Fruit fly (Drosophila melanogaster) whole organism, embryonic: Measurements from ENCODE around the gene Mpc1.

ENCODE experiments used
- Atf6 ChIP-seq: fragments of 200-800 bp; sonication (Bioruptor generic); IDR thresholded peaks from 2 replicates; pipeline ENCODE4 v1.3.6; 2022; ENCODE audit warnings: missing biosample characterization, missing genetic modification characterization
- Awh ChIP-seq: fragments of 200-800 bp; sonication (Bioruptor generic); IDR thresholded peaks from 2 replicates; pipeline ENCODE4, ENCODE4 v1.3.6; 2022; ENCODE audit warnings: missing biosample characterization, missing genetic modification characterization
- B-H2 ChIP-seq: fragments of 200-800 bp; sonication (Bioruptor generic); optimal IDR thresholded peaks from 2 replicates; lab custom pipeline; 2018; ENCODE audit warnings: missing biosample characterization, mild to moderate bottlenecking, missing genetic modification characterization
- CG10543 ChIP-seq: fragments of 200-800 bp; sonication (Bioruptor generic); optimal IDR thresholded peaks from 3 replicates; lab custom pipeline; 2017; ENCODE audit warnings: missing biosample characterization, mild to moderate bottlenecking, missing genetic modification characterization, moderate library complexity
- CG14667 ChIP-seq: fragments of 200-800 bp; sonication (Bioruptor generic); IDR thresholded peaks from 2 replicates; pipeline ENCODE4 v1.3.6; 2022; ENCODE audit warnings: missing biosample characterization, missing genetic modification characterization
- CG15073 ChIP-seq: fragments of 200-800 bp; sonication (Bioruptor generic); optimal IDR thresholded peaks from 2 replicates; lab custom pipeline; 2016; ENCODE audit warnings: missing biosample characterization, missing genetic modification characterization
- CG16863 ChIP-seq: fragments of 200-800 bp; sonication (Bioruptor generic); optimal IDR thresholded peaks from 3 replicates; lab custom pipeline; 2016; ENCODE audit warnings: missing biosample characterization, missing genetic modification characterization
- CG17385 ChIP-seq: fragments of 200-800 bp; sonication (Bioruptor generic); optimal IDR thresholded peaks from 3 replicates; lab custom pipeline; 2018; ENCODE audit warnings: missing biosample characterization, mild to moderate bottlenecking, missing genetic modification characterization
- CG18599 ChIP-seq: fragments of 200-800 bp; sonication (Bioruptor generic); optimal IDR thresholded peaks from 3 replicates; lab custom pipeline; 2017; ENCODE audit warnings: missing biosample characterization, missing genetic modification characterization, mild to moderate bottlenecking, moderate library complexity, missing genetic modification reagents
- CG2678 ChIP-seq: fragments of 200-800 bp; sonication (Bioruptor generic); optimal IDR thresholded peaks from 3 replicates; lab custom pipeline; 2019; ENCODE audit warnings: missing biosample characterization, mild to moderate bottlenecking, missing genetic modification characterization, moderate library complexity
- CG32767 ChIP-seq: fragments of 200-800 bp; sonication (Bioruptor generic); IDR thresholded peaks from 2 replicates; pipeline ENCODE4 v1.3.6; 2022; ENCODE audit warnings: missing biosample characterization, missing genetic modification characterization
- CG32772 ChIP-seq: fragments of 200-800 bp; sonication (Bioruptor generic); IDR thresholded peaks from 2 replicates; pipeline ENCODE4 v1.3.6; 2022; ENCODE audit warnings: missing biosample characterization, missing genetic modification characterization
- CG33557 ChIP-seq: fragments of 200-800 bp; sonication (Bioruptor generic); optimal IDR thresholded peaks from 2 replicates; lab custom pipeline; 2019; ENCODE audit warnings: missing biosample characterization, mild to moderate bottlenecking, missing genetic modification characterization, moderate library complexity
- CG3407 ChIP-seq: fragments of 200-800 bp; sonication (Bioruptor generic); optimal IDR thresholded peaks from 2 replicates; lab custom pipeline; 2018; ENCODE audit warnings: missing biosample characterization, mild to moderate bottlenecking, missing genetic modification characterization
- CG42726 ChIP-seq: fragments of 200-800 bp; sonication (Bioruptor generic); IDR thresholded peaks from 2 replicates; pipeline ENCODE4 v1.3.6; 2022; ENCODE audit warnings: missing biosample characterization, missing genetic modification characterization; ENCODE audit not compliant: partially characterized antibody
- CHES-1-like ChIP-seq: fragments of 200-800 bp; sonication (Bioruptor generic); optimal IDR thresholded peaks from 2 replicates; lab custom pipeline; 2016; ENCODE audit warnings: missing biosample characterization, missing genetic modification characterization
- Drgx ChIP-seq: fragments of 200-800 bp; sonication (Bioruptor generic); IDR thresholded peaks from 2 replicates; pipeline ENCODE4 v1.3.6; 2022; ENCODE audit warnings: missing biosample characterization, missing genetic modification characterization
- E2f2 ChIP-seq: fragments of 200-800 bp; sonication (Bioruptor generic); IDR thresholded peaks from 2 replicates; pipeline ENCODE4 v1.3.6; 2022; ENCODE audit warnings: missing biosample characterization, missing genetic modification characterization
- GATAe ChIP-seq: fragments of 200-800 bp; sonication (Bioruptor generic); conservative IDR thresholded peaks from 2 replicates; pipeline ENCODE4 v1.3.6; 2022; ENCODE audit warnings: missing biosample characterization, missing genetic modification characterization
- Gug ChIP-seq: fragments of 200-800 bp; sonication (Bioruptor generic); IDR thresholded peaks from 4 replicates; pipeline ENCODE4 v1.3.6; 2022; ENCODE audit warnings: missing biosample characterization, missing genetic modification characterization
- HmgZ ChIP-seq: fragments of 200-800 bp; sonication (Bioruptor generic); optimal IDR thresholded peaks from 2 replicates; lab custom pipeline; 2018; ENCODE audit warnings: missing biosample characterization, mild to moderate bottlenecking, missing genetic modification characterization
- Hr39 ChIP-seq: fragments of >200 bp; optimal IDR thresholded peaks from 2 replicates; lab custom pipeline; 2017
- Hr51 ChIP-seq, 2 experiments: fragments of 200-800 bp; sonication (Bioruptor generic); optimal IDR thresholded peaks; 2 replicates in 1 of 2; 3 replicates in 1 of 2; lab custom pipeline; 2016 to 2018; ENCODE audit warnings: missing biosample characterization in 2 of 2, missing genetic modification characterization in 2 of 2, mild to moderate bottlenecking in 1 of 2, moderate library complexity in 1 of 2
- Lim3 ChIP-seq: fragments of 200-800 bp; sonication (Bioruptor generic); IDR thresholded peaks from 2 replicates; pipeline ENCODE4 v1.3.6; 2022; ENCODE audit warnings: missing biosample characterization, missing genetic modification characterization
- NC2α ChIP-seq: fragments of 200-800 bp; sonication (Bioruptor generic); optimal IDR thresholded peaks from 2 replicates; lab custom pipeline; 2016; ENCODE audit warnings: missing biosample characterization, missing genetic modification characterization
- Nf-YC ChIP-seq: fragments of 200-800 bp; optimal IDR thresholded peaks from 3 replicates; lab custom pipeline; 2019; ENCODE audit warnings: missing biosample characterization, mild to moderate bottlenecking, missing genetic modification characterization, moderate library complexity
- Optix ChIP-seq: fragments of 200-800 bp; sonication (Bioruptor generic); IDR thresholded peaks from 3 replicates; pipeline ENCODE4 v1.3.6; 2022; ENCODE audit warnings: missing biosample characterization, missing genetic modification characterization
- Ptx1 ChIP-seq: fragments of 200-800 bp; sonication (Bioruptor generic); IDR thresholded peaks from 2 replicates; pipeline ENCODE4 v1.3.6; 2022; ENCODE audit warnings: missing biosample characterization, missing genetic modification characterization
- TFAM ChIP-seq: fragments of 200-800 bp; sonication (Bioruptor generic); optimal IDR thresholded peaks from 2 replicates; lab custom pipeline; 2017; ENCODE audit warnings: missing biosample characterization, missing genetic modification characterization, inconsistent platforms
- Vsx1 ChIP-seq: fragments of 200-800 bp; sonication (Bioruptor generic); optimal IDR thresholded peaks from 2 replicates; lab custom pipeline; 2017; ENCODE audit warnings: missing biosample characterization, mild to moderate bottlenecking, missing genetic modification characterization, missing genetic modification reagents
- amos ChIP-seq: fragments of 200-800 bp; sonication (Bioruptor generic); IDR thresholded peaks from 2 replicates; pipeline ENCODE4 v1.3.6; 2022; ENCODE audit warnings: missing biosample characterization, missing genetic modification characterization; ENCODE audit not compliant: partially characterized antibody
- aop ChIP-seq: fragments of 200-800 bp; sonication (Bioruptor generic); IDR thresholded peaks from 2 replicates; pipeline ENCODE4 v1.3.6; 2022; ENCODE audit warnings: missing biosample characterization, missing genetic modification characterization
- bowl ChIP-seq: fragments of 200-800 bp; sonication (Bioruptor generic); IDR thresholded peaks from 2 replicates; pipeline ENCODE4 v1.3.6; 2022; ENCODE audit warnings: missing biosample characterization, missing genetic modification characterization
- crp ChIP-seq, 2 experiments: fragments of 200-800 bp; sonication (Bioruptor generic); optimal IDR thresholded peaks; 2 replicates in 1 of 2; 3 replicates in 1 of 2; lab custom pipeline; 2017; ENCODE audit warnings: missing biosample characterization in 2 of 2, missing genetic modification characterization in 2 of 2, mild to moderate bottlenecking in 1 of 2, moderate library complexity in 1 of 2
- cwo ChIP-seq: fragments of 200-800 bp; sonication (Bioruptor generic); optimal IDR thresholded peaks from 3 replicates; lab custom pipeline; 2017; ENCODE audit warnings: missing biosample characterization, missing genetic modification characterization, mild to moderate bottlenecking, moderate library complexity, missing genetic modification reagents
- da ChIP-seq: fragments of 200-800 bp; sonication (Bioruptor generic); optimal IDR thresholded peaks from 2 replicates; lab custom pipeline; 2016; ENCODE audit warnings: missing biosample characterization, missing genetic modification characterization
- gro ChIP-seq: fragments of 200-800 bp; sonication (Bioruptor generic); optimal IDR thresholded peaks from 2 replicates; lab custom pipeline; 2016; ENCODE audit warnings: missing biosample characterization, missing genetic modification characterization
- hkb ChIP-seq, 2 experiments: fragments of 200-800 bp in 1 of 2; fragments of >200 bp in 1 of 2; sonication (Bioruptor generic) in 1 of 2; IDR thresholded peaks in 1 of 2; optimal IDR thresholded peaks in 1 of 2; 2 replicates each; pipeline versions ENCODE4 v1.3.6 to Lab custom; 2017 to 2022; ENCODE audit warnings: missing biosample characterization in 1 of 2, missing genetic modification characterization in 1 of 2
- kah ChIP-seq: fragments of 200-800 bp; sonication (Bioruptor generic); optimal IDR thresholded peaks from 2 replicates; lab custom pipeline; 2018; ENCODE audit warnings: missing biosample characterization, mild to moderate bottlenecking, missing genetic modification characterization
- klu ChIP-seq: fragments of 200-800 bp; sonication (Bioruptor generic); IDR thresholded peaks from 2 replicates; pipeline ENCODE4 v1.3.6; 2022; ENCODE audit warnings: missing biosample characterization, missing genetic modification characterization
- phol ChIP-seq: fragments of 200-800 bp; sonication (Bioruptor generic); optimal IDR thresholded peaks from 3 replicates; lab custom pipeline; 2018; ENCODE audit warnings: missing biosample characterization, mild to moderate bottlenecking, missing genetic modification characterization, moderate library complexity
- pros ChIP-seq: fragments of 200-800 bp; sonication (Bioruptor generic); optimal IDR thresholded peaks from 3 replicates; lab custom pipeline; 2019; ENCODE audit warnings: missing biosample characterization, mild to moderate bottlenecking, missing genetic modification characterization, moderate library complexity
- salm ChIP-seq: fragments of 200-800 bp; sonication (Bioruptor generic); optimal IDR thresholded peaks from 2 replicates; lab custom pipeline; 2018; ENCODE audit warnings: missing biosample characterization, mild to moderate bottlenecking, missing genetic modification characterization
- sens-2 ChIP-seq: fragments of 200-800 bp; sonication (Bioruptor generic); IDR thresholded peaks from 2 replicates; pipeline ENCODE4 v1.3.6; 2022; ENCODE audit warnings: missing biosample characterization, missing genetic modification characterization
- sob ChIP-seq: fragments of 200-800 bp; sonication (Bioruptor generic); IDR thresholded peaks from 2 replicates; pipeline ENCODE4 v1.3.6; 2022; ENCODE audit warnings: missing biosample characterization, missing genetic modification characterization
- twi ChIP-seq: fragments of 200-800 bp; optimal IDR thresholded peaks from 2 replicates; lab custom pipeline; 2019; ENCODE audit warnings: missing biosample characterization, mild to moderate bottlenecking, missing genetic modification characterization, moderate library complexity
- vfl ChIP-seq: fragments of 200-800 bp; sonication (Bioruptor generic); optimal IDR thresholded peaks from 2 replicates; lab custom pipeline; 2016; ENCODE audit warnings: missing biosample characterization, missing genetic modification characterization
- vvl ChIP-seq: fragments of 200-800 bp; sonication (Bioruptor generic); IDR thresholded peaks from 2 replicates; pipeline ENCODE4 v1.3.6; 2022; ENCODE audit warnings: missing biosample characterization, missing genetic modification characterization
- wdn ChIP-seq: fragments of 200-800 bp; sonication (Bioruptor generic); IDR thresholded peaks from 2 replicates; pipeline ENCODE4 v1.3.6; 2022; ENCODE audit warnings: missing biosample characterization, missing genetic modification characterization
- zfh2 ChIP-seq: fragments of 200-800 bp; sonication (Bioruptor generic); optimal IDR thresholded peaks from 2 replicates; lab custom pipeline; 2016; ENCODE audit warnings: missing biosample characterization, missing genetic modification characterization

Gene Mpc1

dm6 chr3R:18918872-18919339, 9.6 kb downstream of the Mpc1 start (continued):
- TF ChIP-seq CG10543 (GFP tag; lab: Kevin White, UChicago) (peak; percentile 93), Lim3 (GFP tag; lab: Robert Waterston, UW) (peak; percentile 36; the same call in 1 of the 2 replicates), sob (0 out of 2 replicates have a peak, but pooled peaks have one; percentile 13), E2f2 (GFP tag; lab: Robert Waterston, UW) (no peak), salm (tag; lab: Kevin White, UChicago) (no peak), Drgx (GFP tag; lab: Robert Waterston, UW) (peak; percentile 29; the same call in 1 of the 2 replicates), twi (tag; lab: Kevin White, UChicago) (peak; percentile 51), cwo (peak; percentile 91), Ptx1 (GFP tag; lab: Robert Waterston, UW) (0 out of 2 replicates have a peak, but pooled peaks have one; percentile 27), Hr39 (lab: Kevin White, UChicago) (no peak), CG32772 (GFP tag; lab: Robert Waterston, UW) (peak; percentile 51; the same call in 1 of the 2 replicates), TFAM (GFP tag; lab: Kevin White, UChicago) (no peak), gro (GFP tag; lab: Kevin White, UChicago) (peak; percentile 70), wdn (GFP tag; lab: Robert Waterston, UW) (peak; percentile 30; the same call in 1 of the 2 replicates), B-H2 (peak; percentile 39), CG17385 (GFP tag; lab: Kevin White, UChicago) (peak; percentile 30), Optix (GFP tag; lab: Robert Waterston, UW) (no peak), CG2678 (tag; lab: Kevin White, UChicago) (peak; percentile 26), Awh (peak; percentile 62; the same call in 1 of the 2 replicates), HmgZ (tag; lab: Kevin White, UChicago) (peak; percentile 77), Nf-YC (tag; lab: Kevin White, UChicago) (peak; percentile 43), CG33557 (no peak), da (GFP tag; lab: Kevin White, UChicago) (peak; percentile 63), zfh2 (GFP tag; lab: Kevin White, UChicago) (peak; percentile 22), CG3407 (no peak), aop (no peak), CG32767 (GFP tag; lab: Robert Waterston, UW) (peak; percentile 10; the same call in 1 of the 2 replicates), Vsx1 (GFP tag; lab: Kevin White, UChicago) (peak; percentile 96), vvl (GFP tag; lab: Robert Waterston, UW) (no peak), crp (GFP tag; optimal IDR thresholded peaks at IDR 0.05; lab: Kevin White, UChicago) (peak in 1 of 2 experiments; percentile 39), CG18599 (GFP tag; lab: Kevin White, UChicago) (peak; percentile 61), CG16863 (GFP tag; lab: Kevin White, UChicago) (peak; percentile 4), phol (no peak), vfl (GFP tag; lab: Kevin White, UChicago) (no peak), bowl (GFP tag; lab: Robert Waterston, UW) (no peak), CHES-1-like (GFP tag; lab: Kevin White, UChicago) (peak; percentile 51), CG15073 (no peak), hkb (optimal IDR thresholded peaks at IDR 0.05; lab: Kevin White, UChicago) (no peak), hkb (GFP tag; IDR thresholded peaks at IDR 0.05; lab: Robert Waterston, UW) (no peak), kah (GFP tag; lab: Kevin White, UChicago) (peak; percentile 85), GATAe (GFP tag; lab: Robert Waterston, UW) (peak; percentile 98), sens-2 (GFP tag; lab: Robert Waterston, UW) (no peak), pros (no peak), Atf6 (GFP tag; lab: Robert Waterston, UW) (peak; percentile 22; the same call in 1 of the 2 replicates), NC2α (GFP tag; lab: Kevin White, UChicago) (no peak), Gug (no peak), CG42726 (GFP tag; lab: Robert Waterston, UW) (no peak), klu (no peak), amos (GFP tag; lab: Robert Waterston, UW) (peak; percentile 37; the same call in 1 of the 2 replicates), CG14667 (GFP tag; lab: Robert Waterston, UW) (no peak), Hr51 (GFP tag; optimal IDR thresholded peaks at IDR 0.05; lab: Kevin White, UChicago) (peak in 1 of 2 experiments; percentile 11)
